Worm (Caenorhabditis elegans) whole organism, mixed stage, embryonic: Measurements from ENCODE around the gene tofu-1.

ENCODE experiments used
- M03D4.4 ChIP-seq: sonication (generic microtip); optimal IDR thresholded peaks from 2 replicates; lab custom pipeline; 2017; ENCODE audit warnings: mild to moderate bottlenecking, missing genetic modification characterization, missing compliant biosample characterization
- bed-3 ChIP-seq: fragments of 200-800 bp; sonication (Bioruptor generic); optimal IDR thresholded peaks from 3 replicates; lab custom pipeline; 2018; ENCODE audit warnings: mild to moderate bottlenecking, missing genetic modification characterization, moderate library complexity, missing compliant biosample characterization
- blmp-1 ChIP-seq: fragments of 150-350 bp; optimal IDR thresholded peaks from 2 replicates; lab custom pipeline; 2014; ENCODE audit warnings: missing biosample characterization, missing genetic modification characterization
- ceh-39 ChIP-seq: fragments of 150-350 bp; optimal IDR thresholded peaks from 2 replicates; lab custom pipeline; 2014; ENCODE audit warnings: missing biosample characterization, missing genetic modification characterization
- ceh-43 ChIP-seq: fragments of 200-800 bp; sonication (Bioruptor generic); optimal IDR thresholded peaks from 2 replicates; lab custom pipeline; 2018; ENCODE audit warnings: mild to moderate bottlenecking, missing genetic modification characterization, moderate library complexity, missing compliant biosample characterization
- ceh-83 ChIP-seq: fragments of 200-800 bp; sonication (Bioruptor generic); optimal IDR thresholded peaks from 2 replicates; lab custom pipeline; 2018; ENCODE audit warnings: mild to moderate bottlenecking, missing genetic modification characterization, missing compliant biosample characterization
- ces-1 ChIP-seq: fragments of 150-350 bp; optimal IDR thresholded peaks from 2 replicates; lab custom pipeline; 2014; ENCODE audit warnings: missing biosample characterization, missing genetic modification reagents, missing genetic modification characterization
- cnd-1 ChIP-seq: fragments of 200-800 bp; sonication (Bioruptor generic); optimal IDR thresholded peaks from 2 replicates; lab custom pipeline; 2018; ENCODE audit warnings: mild to moderate bottlenecking, missing genetic modification characterization, missing compliant biosample characterization
- drap-1 ChIP-seq: fragments of 200-800 bp; sonication (Bioruptor generic); optimal IDR thresholded peaks from 3 replicates; lab custom pipeline; 2018; ENCODE audit warnings: mild to moderate bottlenecking, missing genetic modification characterization, missing compliant biosample characterization
- elt-1 ChIP-seq: sonication (generic microtip); optimal IDR thresholded peaks from 2 replicates; lab custom pipeline; 2017; ENCODE audit warnings: missing genetic modification characterization, mild to moderate bottlenecking, missing compliant biosample characterization, antibody characterized with exemption, moderate library complexity, borderline replicate concordance; ENCODE audit not compliant: insufficient read depth
- elt-3 ChIP-seq: fragments of 150-350 bp; optimal IDR thresholded peaks from 2 replicates; lab custom pipeline; 2014; ENCODE audit warnings: missing biosample characterization, missing genetic modification characterization
- flh-1 ChIP-seq: fragments of 200-800 bp; sonication (Bioruptor generic); optimal IDR thresholded peaks from 2 replicates; lab custom pipeline; 2018; ENCODE audit warnings: mild to moderate bottlenecking, missing genetic modification characterization, moderate library complexity, missing compliant biosample characterization
- ham-2 ChIP-seq: fragments of 200-800 bp; sonication (Bioruptor generic); optimal IDR thresholded peaks from 2 replicates; lab custom pipeline; 2018; ENCODE audit warnings: mild to moderate bottlenecking, missing genetic modification characterization, missing compliant biosample characterization
- hlh-1 ChIP-seq: fragments of 150-350 bp; optimal IDR thresholded peaks from 2 replicates; lab custom pipeline; 2014; ENCODE audit warnings: missing biosample characterization, missing genetic modification reagents, missing genetic modification characterization
- lin-13 ChIP-seq: fragments of 150-350 bp; optimal IDR thresholded peaks from 2 replicates; lab custom pipeline; 2014; ENCODE audit warnings: missing biosample characterization, missing genetic modification characterization
- lin-32 ChIP-seq: fragments of 200-800 bp; sonication (Bioruptor generic); optimal IDR thresholded peaks from 2 replicates; lab custom pipeline; 2018; ENCODE audit warnings: mild to moderate bottlenecking, missing genetic modification characterization, missing compliant biosample characterization
- lsy-2 ChIP-seq: fragments of 150-350 bp; optimal IDR thresholded peaks from 2 replicates; lab custom pipeline; 2014; ENCODE audit warnings: missing biosample characterization, missing genetic modification characterization
- mab-5 ChIP-seq: fragments of 150-350 bp; optimal IDR thresholded peaks from 2 replicates; lab custom pipeline; 2014; ENCODE audit warnings: missing biosample characterization, missing genetic modification characterization
- mep-1 ChIP-seq: fragments of 150-350 bp; optimal IDR thresholded peaks from 2 replicates; lab custom pipeline; 2017; ENCODE audit warnings: missing biosample characterization, missing genetic modification reagents, missing genetic modification characterization, inconsistent platforms
- mls-2 ChIP-seq: sonication (generic microtip); optimal IDR thresholded peaks from 2 replicates; lab custom pipeline; 2016; ENCODE audit warnings: mild to moderate bottlenecking, missing genetic modification characterization, moderate library complexity, missing compliant biosample characterization
- nhr-12 ChIP-seq: fragments of 150-350 bp; optimal IDR thresholded peaks from 2 replicates; lab custom pipeline; 2014; ENCODE audit warnings: missing biosample characterization, missing genetic modification characterization
- nhr-2 ChIP-seq: fragments of 150-350 bp; optimal IDR thresholded peaks from 2 replicates; lab custom pipeline; 2014; ENCODE audit warnings: missing biosample characterization, missing genetic modification characterization
- nhr-237 ChIP-seq: fragments of 150-350 bp; optimal IDR thresholded peaks from 2 replicates; lab custom pipeline; 2014; ENCODE audit warnings: missing biosample characterization, missing genetic modification characterization
- nhr-28 ChIP-seq: fragments of 150-350 bp; optimal IDR thresholded peaks from 2 replicates; lab custom pipeline; 2014; ENCODE audit warnings: missing biosample characterization, missing genetic modification characterization
- nhr-76 ChIP-seq: sonication (generic microtip); optimal IDR thresholded peaks from 2 replicates; lab custom pipeline; 2017; ENCODE audit warnings: missing biosample characterization, missing genetic modification characterization
- pha-4 ChIP-seq: fragments of 150-350 bp; optimal IDR thresholded peaks from 2 replicates; lab custom pipeline; 2018; ENCODE audit warnings: missing biosample characterization, missing genetic modification reagents, missing genetic modification characterization
- sem-2 ChIP-seq: fragments of 200-800 bp; sonication (Bioruptor generic); optimal IDR thresholded peaks from 2 replicates; lab custom pipeline; 2018; ENCODE audit warnings: mild to moderate bottlenecking, missing genetic modification characterization, missing compliant biosample characterization
- snpc-4 ChIP-seq: fragments of 150-350 bp; optimal IDR thresholded peaks from 2 replicates; lab custom pipeline; 2014; ENCODE audit warnings: missing biosample characterization, missing genetic modification characterization
- sptf-1 ChIP-seq: sonication (generic microtip); optimal IDR thresholded peaks from 2 replicates; lab custom pipeline; 2017; ENCODE audit warnings: mild to moderate bottlenecking, missing genetic modification characterization, moderate library complexity, missing compliant biosample characterization
- tbx-8 ChIP-seq: fragments of 200-800 bp; sonication (Bioruptor generic); optimal IDR thresholded peaks from 2 replicates; lab custom pipeline; 2018; ENCODE audit warnings: mild to moderate bottlenecking, missing genetic modification characterization, moderate library complexity, missing compliant biosample characterization
- unc-120 ChIP-seq: sonication (generic microtip); optimal IDR thresholded peaks from 2 replicates; lab custom pipeline; 2017; ENCODE audit warnings: missing genetic modification characterization, missing compliant biosample characterization; ENCODE audit not compliant: poor library complexity, severe bottlenecking
- unc-39 ChIP-seq: fragments of 150-350 bp; optimal IDR thresholded peaks from 2 replicates; lab custom pipeline; 2014; ENCODE audit warnings: missing biosample characterization, missing genetic modification characterization
- unc-62 ChIP-seq: fragments of 150-350 bp; optimal IDR thresholded peaks from 2 replicates; lab custom pipeline; 2014; ENCODE audit warnings: missing biosample characterization, missing genetic modification reagents, missing genetic modification characterization
- zip-8 ChIP-seq: fragments of 150-350 bp; optimal IDR thresholded peaks from 2 replicates; lab custom pipeline; 2014; ENCODE audit warnings: missing biosample characterization, missing genetic modification characterization
- ztf-11 ChIP-seq: fragments of 150-350 bp; optimal IDR thresholded peaks from 2 replicates; lab custom pipeline; 2014; ENCODE audit warnings: missing biosample characterization, missing genetic modification characterization

Gene tofu-1

ce11 chrV:9970119-9970518 is 10.8 kb upstream of the tofu-1 start:
- TF ChIP-seq zip-8: no peak
- no peak for TF ChIP-seq nhr-237 (tag; lab: Kevin White, UChicago)
- TF ChIP-seq nhr-12 (tag; lab: Kevin White, UChicago): no peak
- peak; percentile 15 for TF ChIP-seq hlh-1 (tag; lab: Kevin White, UChicago)
- TF ChIP-seq mls-2: peak; percentile 96
- peak; percentile 25 for TF ChIP-seq ztf-11 (tag; lab: Kevin White, UChicago)
- peak; percentile 90 for TF ChIP-seq bed-3
- TF ChIP-seq mep-1 (tag; lab: Kevin White, UChicago): peak; percentile 53
- no peak for TF ChIP-seq elt-3 (tag; lab: Kevin White, UChicago)
- TF ChIP-seq cnd-1 (tag; lab: Kevin White, UChicago): peak; percentile 93
- TF ChIP-seq unc-120: peak; percentile 88
- no peak for TF ChIP-seq ces-1 (GFP tag; lab: Kevin White, UChicago)
- no peak for TF ChIP-seq nhr-2 (tag; lab: Kevin White, UChicago)
- TF ChIP-seq lin-13 (tag; lab: Kevin White, UChicago): peak; percentile 58
- peak; percentile 95 for TF ChIP-seq M03D4.4
- TF ChIP-seq ceh-43 (GFP tag; lab: Kevin White, UChicago): peak; percentile 93
- TF ChIP-seq ceh-83 (GFP tag; lab: Kevin White, UChicago): peak; percentile 94
- peak; percentile 89 for TF ChIP-seq sem-2 (GFP tag; lab: Kevin White, UChicago)
- TF ChIP-seq nhr-76: no peak
- no peak for TF ChIP-seq mab-5 (tag; lab: Kevin White, UChicago)
- peak; percentile 88 for TF ChIP-seq ham-2
- no peak for TF ChIP-seq elt-1 (tag; lab: Kevin White, UChicago)
- peak; percentile 51 for TF ChIP-seq unc-62 (GFP tag; lab: Kevin White, UChicago)
- TF ChIP-seq tbx-8: peak; percentile 89
- TF ChIP-seq nhr-28 (tag; lab: Kevin White, UChicago): peak; percentile 30
- TF ChIP-seq lsy-2 (tag; lab: Kevin White, UChicago): peak; percentile 28
- no peak for TF ChIP-seq ceh-39
- TF ChIP-seq blmp-1: no peak
- no peak for TF ChIP-seq snpc-4 (tag; lab: Kevin White, UChicago)
- TF ChIP-seq drap-1 (GFP tag; lab: Kevin White, UChicago): peak; percentile 97
- peak; percentile 92 for TF ChIP-seq lin-32 (GFP tag; lab: Kevin White, UChicago)
- peak; percentile 86 for TF ChIP-seq flh-1
- TF ChIP-seq pha-4: peak; percentile 72
- TF ChIP-seq sptf-1 (tag; lab: Kevin White, UChicago): peak; percentile 97
- TF ChIP-seq unc-39 (tag; lab: Kevin White, UChicago): peak; percentile 44
- TF ChIP-seq, all 35 proteins: peak for 23

DNA sequence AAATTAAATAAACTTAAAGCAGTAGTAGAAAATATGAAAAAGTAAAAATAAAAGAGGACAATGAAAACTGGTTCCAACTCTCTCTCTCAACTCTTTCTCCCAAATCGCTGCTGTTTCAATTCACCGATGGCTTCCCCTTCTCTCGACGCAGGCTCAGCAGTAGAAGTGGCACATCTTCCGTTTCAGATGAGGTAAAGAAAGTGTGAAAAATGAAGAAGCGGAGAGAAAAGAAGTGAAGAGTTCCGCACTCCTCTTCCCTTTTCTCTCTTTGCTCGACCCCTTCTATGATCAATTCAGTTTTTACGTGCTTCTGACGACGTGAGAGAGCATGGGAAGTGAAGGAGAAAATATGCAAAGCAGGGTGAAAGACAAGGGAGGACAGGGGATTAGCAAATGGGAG is 6.7 kb upstream of the tofu-1 start:
- TF ChIP-seq unc-62 (GFP tag; lab: Kevin White, UChicago) (no peak), ces-1 (GFP tag; lab: Kevin White, UChicago) (peak; percentile 40), lin-32 (GFP tag; lab: Kevin White, UChicago) (no peak), nhr-2 (tag; lab: Kevin White, UChicago) (no peak)

- TF ChIP-seq lsy-2 (tag; lab: Kevin White, UChicago) (no peak), nhr-237 (tag; lab: Kevin White, UChicago) (no peak), ham-2 (no peak), bed-3 (no peak), ceh-83 (GFP tag; lab: Kevin White, UChicago) (no peak), zip-8 (no peak), unc-62 (GFP tag; lab: Kevin White, UChicago) (no peak), pha-4 (no peak), nhr-2 (tag; lab: Kevin White, UChicago) (no peak)
Measured at ce11 chrV:9976138-9976537, 4.8 kb upstream of the tofu-1 start, which contains the start of gene unc-41. Gene unc-41 (minus strand): TSS chrV:9976238.

- TF ChIP-seq mls-2 (no peak), ces-1 (GFP tag; lab: Kevin White, UChicago) (peak; percentile 89)
Measured at ce11 chrV:9977211-9977610, 3.7 kb upstream of the tofu-1 start.
